Worm (Caenorhabditis elegans): ENCODE data around the gene F54C8.1.

DNA sequence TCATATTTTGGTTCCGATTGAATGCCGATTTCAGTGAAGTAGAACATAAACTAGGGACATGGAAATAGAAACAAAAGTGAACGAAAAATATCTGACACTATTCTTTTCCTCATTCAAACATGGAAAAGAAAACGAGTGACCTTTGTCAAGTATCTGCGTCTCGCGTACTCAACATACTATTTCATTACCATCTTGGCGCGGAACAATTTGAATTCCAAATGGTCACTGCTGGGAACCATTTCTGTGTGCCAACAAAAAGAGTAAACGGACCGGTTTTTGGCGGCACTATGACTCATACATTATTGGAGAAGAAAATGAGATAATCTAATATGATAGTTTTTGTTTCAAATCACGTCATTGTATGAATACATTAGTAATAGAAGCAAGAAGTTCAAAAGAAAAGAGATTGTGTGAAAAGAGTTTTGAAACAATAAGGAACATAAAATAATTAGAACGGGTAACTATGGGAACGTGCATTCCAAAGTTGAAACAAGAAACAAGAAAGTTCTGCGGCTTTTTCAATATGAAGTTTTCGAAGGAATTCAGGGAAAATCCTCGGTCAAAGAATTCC lies 43.0 kb downstream of the F54C8.1 start:
- no peak for TF ChIP-seq flt-1 (GFP tag; IDR thresholded peaks at IDR 0.05)
- no peak for TF ChIP-seq ref-1 (GFP tag; conservative IDR thresholded peaks at IDR 0.05)
- TF ChIP-seq tab-1 (GFP tag; IDR thresholded peaks at IDR 0.05), result no peak

All from whole organism, midembryonic.